Worm (Caenorhabditis elegans): ENCODE results near the gene str-246.

- TF ChIP-seq aly-1 (tag; optimal IDR thresholded peaks at IDR 0.05) (no peak), hmg-4 (GFP tag; optimal IDR thresholded peaks at IDR 0.05) (no peak), tbx-37 (GFP tag; conservative IDR thresholded peaks at IDR 0.05) (no peak), ets-7 (tag; optimal IDR thresholded peaks at IDR 0.05) (no peak)
These were observed 18.2 kb downstream of the str-246 start for ce11 chrIII:11095687-11096086.
